Fruit fly (Drosophila melanogaster): ENCODE results near the gene CG16989.

Gene CG16989

dm6 chrX:758892-759621, 33.9 kb upstream of the CG16989 start, which contains the start of gene CG5273 (continued):
- peak; percentile 77 for TF ChIP-seq CG8290 (GFP tag; optimal IDR thresholded peaks at IDR 0.05)
- TF ChIP-seq CG8290 (tag; optimal IDR thresholded peaks at IDR 0.05): peak; percentile 15 to 93
- TF ChIP-seq NfI (GFP tag; optimal IDR thresholded peaks at IDR 0.05): peak; percentile 13
- no peak for TF ChIP-seq gt (GFP tag; IDR thresholded peaks at IDR 0.05)
- peak; percentile 80 for TF ChIP-seq CG34376 (GFP tag; optimal IDR thresholded peaks at IDR 0.05)
- peak; percentile 90 for TF ChIP-seq unc-4 (GFP tag; IDR thresholded peaks at IDR 0.05; ENCODE audit: partially characterized antibody)
- peak; percentile 85 for TF ChIP-seq inv (GFP tag; IDR thresholded peaks at IDR 0.05; ENCODE audit: partially characterized antibody)
- no peak for TF ChIP-seq CG15073 (GFP tag; optimal IDR thresholded peaks at IDR 0.05)
- TF ChIP-seq CG7963 (GFP tag; IDR thresholded peaks at IDR 0.05; ENCODE audit: partially characterized antibody): peak; percentile 93
- TF ChIP-seq peb (GFP tag; IDR thresholded peaks at IDR 0.05): no peak
- no peak for TF ChIP-seq ranshi (GFP tag; IDR thresholded peaks at IDR 0.05)
- no peak for TF ChIP-seq Doc2 (GFP tag; IDR thresholded peaks at IDR 0.05)
- TF ChIP-seq Ets65A (GFP tag): peak; percentile 28
- TF ChIP-seq mam (GFP tag; optimal IDR thresholded peaks at IDR 0.05): no peak
- no peak for TF ChIP-seq shn (GFP tag; optimal IDR thresholded peaks at IDR 0.05)
- TF ChIP-seq mld (GFP tag; IDR thresholded peaks at IDR 0.05; ENCODE audit: partially characterized antibody): peak; percentile 94
- TF ChIP-seq CG4730 (GFP tag; IDR thresholded peaks at IDR 0.05): no peak
- TF ChIP-seq Abd-B (GFP tag; optimal IDR thresholded peaks at IDR 0.05): peak; percentile 60
- TF ChIP-seq unpg (GFP tag; optimal IDR thresholded peaks at IDR 0.05): peak; percentile 25
- peak; percentile 91 for TF ChIP-seq Bgb (GFP tag; IDR thresholded peaks at IDR 0.05; ENCODE audit: partially characterized antibody)
- peak; percentile 21 for TF ChIP-seq grau (tag; optimal IDR thresholded peaks at IDR 0.05)
- TF ChIP-seq Sry-β (GFP tag; optimal IDR thresholded peaks at IDR 0.05): peak; percentile 95
- TF ChIP-seq chinmo (GFP tag; IDR thresholded peaks at IDR 0.05; ENCODE audit: partially characterized antibody): peak; percentile 95
- peak; percentile 51 for TF ChIP-seq HLHmδ (GFP tag; optimal IDR thresholded peaks at IDR 0.05)
- peak; percentile 68 for TF ChIP-seq CG7745 (tag; optimal IDR thresholded peaks at IDR 0.05)
- no peak for TF ChIP-seq tgo (GFP tag; IDR thresholded peaks at IDR 0.05)
- TF ChIP-seq chm (GFP tag; IDR thresholded peaks at IDR 0.05): peak; percentile 62; the same call in 1 of the 2 replicates
- TF ChIP-seq CG4820 (GFP tag; optimal IDR thresholded peaks at IDR 0.05): no peak
- peak; percentile 70 for TF ChIP-seq CG9932 (GFP tag; IDR thresholded peaks at IDR 0.05)
- TF ChIP-seq CG3163 (GFP tag; optimal IDR thresholded peaks at IDR 0.05): no peak
- peak; percentile 53 for TF ChIP-seq sd (tag; optimal IDR thresholded peaks at IDR 0.05)
- TF ChIP-seq Optix (GFP tag; IDR thresholded peaks at IDR 0.05): no peak
- TF ChIP-seq CG12659 (GFP tag; optimal IDR thresholded peaks at IDR 0.05): peak; percentile 82
- no peak for TF ChIP-seq en (GFP tag; optimal IDR thresholded peaks at IDR 0.05)
- TF ChIP-seq BtbVII (GFP tag; optimal IDR thresholded peaks at IDR 0.05): peak; percentile 4
- TF ChIP-seq CG17912 (GFP tag; optimal IDR thresholded peaks at IDR 0.05): peak; percentile 6
- TF ChIP-seq Sin3A (optimal IDR thresholded peaks at IDR 0.05): peak; percentile 60
- TF ChIP-seq kni (GFP tag; optimal IDR thresholded peaks at IDR 0.05): peak; percentile 100
- no peak for TF ChIP-seq emc (GFP tag; optimal IDR thresholded peaks at IDR 0.05)
- peak; percentile 20; the same call in 1 of the 2 replicates for TF ChIP-seq sob (GFP tag; IDR thresholded peaks at IDR 0.05)
- no peak for TF ChIP-seq hth (optimal IDR thresholded peaks at IDR 0.05)
- TF ChIP-seq CG11247 (GFP tag; IDR thresholded peaks at IDR 0.05): no peak
- no peak for TF ChIP-seq usp (GFP tag; optimal IDR thresholded peaks at IDR 0.05)
- TF ChIP-seq Dfd (GFP tag; optimal IDR thresholded peaks at IDR 0.05): no peak
- no peak for TF ChIP-seq sqz (GFP tag; optimal IDR thresholded peaks at IDR 0.05)
- TF ChIP-seq BEAF-32 (GFP tag; optimal IDR thresholded peaks at IDR 0.05): peak; percentile 86
- TF ChIP-seq luna (GFP tag; optimal IDR thresholded peaks at IDR 0.05): no peak
- TF ChIP-seq CG4617 (GFP tag; optimal IDR thresholded peaks at IDR 0.05; ENCODE audit: borderline replicate concordance): peak; percentile 44
- peak; percentile 97 for TF ChIP-seq bbx (GFP tag; IDR thresholded peaks at IDR 0.05; ENCODE audit: partially characterized antibody)
- TF ChIP-seq CG18011 (GFP tag; optimal IDR thresholded peaks at IDR 0.05): peak; percentile 4
